Worm (Caenorhabditis elegans) whole organism, midembryonic: ENCODE results near the gene F43G6.7.

Experiments used
- T22C8.4 ChIP-seq: fragments of 200-800 bp; sonication (Bioruptor generic); IDR thresholded peaks from 2 replicates; pipeline ENCODE4 v1.3.6; 2022; ENCODE audit warnings: missing genetic modification characterization, missing compliant biosample characterization
- cog-1 ChIP-seq: sonication (generic microtip); optimal IDR thresholded peaks from 2 replicates; lab custom pipeline; 2016; ENCODE audit warnings: missing genetic modification characterization, missing compliant biosample characterization
- flt-1 ChIP-seq: fragments of 200-800 bp; sonication (Bioruptor generic); IDR thresholded peaks from 2 replicates; pipeline ENCODE4 v1.3.6; 2022; ENCODE audit warnings: missing genetic modification characterization, missing compliant biosample characterization
- klf-2 ChIP-seq: fragments of 200-800 bp; sonication (Bioruptor generic); conservative IDR thresholded peaks from 2 replicates; pipeline ENCODE4 v1.3.6; 2022; ENCODE audit warnings: missing genetic modification reagents, missing genetic modification characterization, missing compliant biosample characterization
- med-1 ChIP-seq: sonication (generic microtip); optimal IDR thresholded peaks from 2 replicates; lab custom pipeline; 2017; ENCODE audit warnings: missing genetic modification characterization, mild to moderate bottlenecking, missing compliant biosample characterization, antibody characterized with exemption, missing genetic modification reagents; ENCODE audit not compliant: insufficient read depth
- ref-1 ChIP-seq: fragments of 200-800 bp; sonication (Bioruptor generic); conservative IDR thresholded peaks from 2 replicates; pipeline ENCODE4 v1.3.6; 2022; ENCODE audit warnings: missing genetic modification reagents, missing genetic modification characterization, missing compliant biosample characterization
- tab-1 ChIP-seq: fragments of 200-800 bp; sonication (Bioruptor generic); IDR thresholded peaks from 2 replicates; pipeline ENCODE4 v1.3.6; 2022; ENCODE audit warnings: missing genetic modification characterization, missing compliant biosample characterization
- ztf-23 ChIP-seq: fragments of 200-800 bp; sonication (Bioruptor generic); IDR thresholded peaks from 2 replicates; pipeline ENCODE4 v1.3.6; 2022; ENCODE audit warnings: missing genetic modification reagents, missing genetic modification characterization, missing compliant biosample characterization
- ztf-29 ChIP-seq: fragments of 200-800 bp; sonication (Bioruptor generic); IDR thresholded peaks from 2 replicates; pipeline ENCODE4 v1.3.6; 2022; ENCODE audit warnings: missing genetic modification reagents, missing genetic modification characterization, missing compliant biosample characterization

F43G6.7 gene

ce11 chrII:11788025-11788424 lies 22.6 kb upstream of the F43G6.7 start:
- TF ChIP-seq cog-1 (tag; lab: Kevin White, UChicago) (no peak), klf-2 (GFP tag; lab: Robert Waterston, UW) (no peak), ztf-29 (GFP tag; lab: Robert Waterston, UW) (no peak), T22C8.4 (no peak), tab-1 (GFP tag; lab: Robert Waterston, UW) (no peak), ref-1 (GFP tag; lab: Robert Waterston, UW) (no peak), ztf-23 (GFP tag; lab: Robert Waterston, UW) (no peak), flt-1 (GFP tag; lab: Robert Waterston, UW) (no peak), med-1 (no peak)

- no peak for TF ChIP-seq flt-1 (GFP tag; lab: Robert Waterston, UW)
- no peak for TF ChIP-seq ztf-23 (GFP tag; lab: Robert Waterston, UW)
- TF ChIP-seq tab-1 (GFP tag; lab: Robert Waterston, UW) = no peak
- TF ChIP-seq T22C8.4 = no peak
- no peak for TF ChIP-seq cog-1 (tag; lab: Kevin White, UChicago)
- no peak for TF ChIP-seq med-1
- no peak for TF ChIP-seq klf-2 (GFP tag; lab: Robert Waterston, UW)
- no peak for TF ChIP-seq ref-1 (GFP tag; lab: Robert Waterston, UW)
- no peak for TF ChIP-seq ztf-29 (GFP tag; lab: Robert Waterston, UW)
Measured at ce11 chrII:11790458-11790857, 20.1 kb upstream of the F43G6.7 start, which contains the start of gene F43G6.4. Gene F43G6.4 (plus strand): TSS chrII:11790758.

ce11 chrII:11794392-11794791 lies 16.2 kb upstream of the F43G6.7 start:
- TF ChIP-seq tab-1 (GFP tag; lab: Robert Waterston, UW) = no peak
- TF ChIP-seq cog-1 (tag; lab: Kevin White, UChicago) = no peak
- TF ChIP-seq klf-2 (GFP tag; lab: Robert Waterston, UW) = no peak
- TF ChIP-seq ztf-29 (GFP tag; lab: Robert Waterston, UW) = no peak
- TF ChIP-seq flt-1 (GFP tag; lab: Robert Waterston, UW) = no peak
- TF ChIP-seq ztf-23 (GFP tag; lab: Robert Waterston, UW) = no peak
- TF ChIP-seq med-1 = no peak
- TF ChIP-seq T22C8.4 = no peak

ce11 chrII:11797194-11797593 lies 13.4 kb upstream of the F43G6.7 start:
- TF ChIP-seq klf-2 (GFP tag; lab: Robert Waterston, UW) = no peak
- TF ChIP-seq tab-1 (GFP tag; lab: Robert Waterston, UW) = no peak
- TF ChIP-seq ztf-29 (GFP tag; lab: Robert Waterston, UW) = no peak
- TF ChIP-seq T22C8.4 = no peak
- TF ChIP-seq flt-1 (GFP tag; lab: Robert Waterston, UW) = no peak
- no peak for TF ChIP-seq ref-1 (GFP tag; lab: Robert Waterston, UW)
- no peak for TF ChIP-seq cog-1 (tag; lab: Kevin White, UChicago)
- TF ChIP-seq ztf-23 (GFP tag; lab: Robert Waterston, UW) = no peak
- TF ChIP-seq med-1 = no peak

ce11 chrII:11798737-11799136 lies 11.9 kb upstream of the F43G6.7 start, which contains the start of gene hda-5:
Gene hda-5 (plus strand): TSS chrII:11799037.
- no peak for TF ChIP-seq ztf-29 (GFP tag; lab: Robert Waterston, UW)
- TF ChIP-seq cog-1 (tag; lab: Kevin White, UChicago) = no peak

ce11 chrII:11802451-11802850 lies 8.1 kb upstream of the F43G6.7 start, which contains the start of gene F43G6.17:
Gene F43G6.17 (plus strand): TSS chrII:11802751.
- TF ChIP-seq med-1 = no peak
- no peak for TF ChIP-seq klf-2 (GFP tag; lab: Robert Waterston, UW)
- no peak for TF ChIP-seq tab-1 (GFP tag; lab: Robert Waterston, UW)
- TF ChIP-seq flt-1 (GFP tag; lab: Robert Waterston, UW) = no peak

ce11 chrII:11806256-11806655 lies 4.3 kb upstream of the F43G6.7 start, which contains the start of gene jmjd-1.1:
Gene jmjd-1.1 (plus strand): TSS chrII:11806556.
- no peak for TF ChIP-seq ztf-23 (GFP tag; lab: Robert Waterston, UW)

ce11 chrII:11808979-11809378 lies 1.6 kb upstream of the F43G6.7 start, which contains the start of gene F43G6.10:
Gene F43G6.10 (plus strand): TSS chrII:11809349.
- TF ChIP-seq T22C8.4 (no peak), med-1 (no peak), klf-2 (GFP tag; lab: Robert Waterston, UW) (no peak), tab-1 (GFP tag; lab: Robert Waterston, UW) (no peak), ref-1 (GFP tag; lab: Robert Waterston, UW) (no peak), cog-1 (tag; lab: Kevin White, UChicago) (no peak), flt-1 (GFP tag; lab: Robert Waterston, UW) (no peak), ztf-23 (GFP tag; lab: Robert Waterston, UW) (no peak), ztf-29 (GFP tag; lab: Robert Waterston, UW) (no peak)

ce11 chrII:11811241-11811640 lies 651 bp downstream of the F43G6.7 start:
- TF ChIP-seq ztf-23 (GFP tag; lab: Robert Waterston, UW) = no peak
- TF ChIP-seq tab-1 (GFP tag; lab: Robert Waterston, UW) = no peak
- no peak for TF ChIP-seq cog-1 (tag; lab: Kevin White, UChicago)
- TF ChIP-seq ztf-29 (GFP tag; lab: Robert Waterston, UW) = no peak
- TF ChIP-seq flt-1 (GFP tag; lab: Robert Waterston, UW) = no peak
- TF ChIP-seq med-1 = no peak
- no peak for TF ChIP-seq klf-2 (GFP tag; lab: Robert Waterston, UW)
- TF ChIP-seq ref-1 (GFP tag; lab: Robert Waterston, UW) = no peak
- TF ChIP-seq T22C8.4 = no peak

- TF ChIP-seq ztf-29 (GFP tag; lab: Robert Waterston, UW) = no peak
- no peak for TF ChIP-seq flt-1 (GFP tag; lab: Robert Waterston, UW)
- no peak for TF ChIP-seq klf-2 (GFP tag; lab: Robert Waterston, UW)
- no peak for TF ChIP-seq cog-1 (tag; lab: Kevin White, UChicago)
- TF ChIP-seq med-1 = no peak
- no peak for TF ChIP-seq ztf-23 (GFP tag; lab: Robert Waterston, UW)
- no peak for TF ChIP-seq T22C8.4
- no peak for TF ChIP-seq ref-1 (GFP tag; lab: Robert Waterston, UW)
- no peak for TF ChIP-seq tab-1 (GFP tag; lab: Robert Waterston, UW)
Measured at ce11 chrII:11813895-11814369, 3.3 kb downstream of the F43G6.7 start, which contains the start of gene F43G6.8. Gene F43G6.8 (minus strand): TSS chrII:11814092.
